Worm (Caenorhabditis elegans) whole organism, late embryonic: ENCODE results near the gene bec-1.

Experiments used
- C38D4.7 ChIP-seq: fragments of 200-800 bp; sonication (Bioruptor generic); optimal IDR thresholded peaks from 2 replicates; lab custom pipeline; 2018; ENCODE audit warnings: mild to moderate bottlenecking, missing genetic modification characterization, moderate library complexity, missing compliant biosample characterization
- F13H6.1 ChIP-seq: sonication (generic microtip); optimal IDR thresholded peaks from 2 replicates; lab custom pipeline; 2016; ENCODE audit warnings: missing genetic modification characterization, missing compliant biosample characterization
- K09A11.1 ChIP-seq: sonication (generic microtip); optimal IDR thresholded peaks from 2 replicates; lab custom pipeline; 2017; ENCODE audit warnings: antibody characterized with exemption, mild to moderate bottlenecking, missing genetic modification characterization, missing compliant biosample characterization; ENCODE audit not compliant: insufficient read depth
- Y22D7AL.16 ChIP-seq: sonication (generic microtip); optimal IDR thresholded peaks from 2 replicates; lab custom pipeline; 2016; ENCODE audit warnings: missing genetic modification characterization, missing compliant biosample characterization
- ama-1 ChIP-seq: fragments of 150-350 bp; optimal IDR thresholded peaks from 2 replicates; lab custom pipeline; 2014
- ceh-14 ChIP-seq: sonication (generic microtip); optimal IDR thresholded peaks from 2 replicates; lab custom pipeline; 2016; ENCODE audit warnings: missing genotype, missing genetic modification characterization, missing compliant biosample characterization
- ceh-18 ChIP-seq: sonication (generic microtip); optimal IDR thresholded peaks from 2 replicates; lab custom pipeline; 2016; ENCODE audit warnings: missing genetic modification characterization, missing compliant biosample characterization
- ceh-2 ChIP-seq: sonication (generic microtip); optimal IDR thresholded peaks from 2 replicates; lab custom pipeline; 2016; ENCODE audit warnings: missing genotype, missing genetic modification characterization, missing compliant biosample characterization
- ceh-22 ChIP-seq: sonication (generic microtip); optimal IDR thresholded peaks from 2 replicates; lab custom pipeline; 2017; ENCODE audit warnings: missing biosample characterization, missing genetic modification characterization
- ceh-24 ChIP-seq: sonication (generic microtip); optimal IDR thresholded peaks from 2 replicates; lab custom pipeline; 2016; ENCODE audit warnings: mild to moderate bottlenecking, missing genetic modification characterization, missing compliant biosample characterization
- ceh-30 ChIP-seq: fragments of 150-350 bp; optimal IDR thresholded peaks from 2 replicates; lab custom pipeline; 2014; ENCODE audit warnings: missing biosample characterization, missing genetic modification characterization
- ceh-31 ChIP-seq: sonication (generic microtip); optimal IDR thresholded peaks from 2 replicates; lab custom pipeline; 2016; ENCODE audit warnings: missing genetic modification characterization, missing compliant biosample characterization
- ceh-34 ChIP-seq: sonication (generic microtip); optimal IDR thresholded peaks from 2 replicates; lab custom pipeline; 2016; ENCODE audit warnings: mild to moderate bottlenecking, missing genetic modification characterization, missing compliant biosample characterization
- che-1 ChIP-seq: sonication (generic microtip); optimal IDR thresholded peaks from 2 replicates; lab custom pipeline; 2016; ENCODE audit warnings: mild to moderate bottlenecking, missing genetic modification characterization, missing compliant biosample characterization
- dve-1 ChIP-seq: sonication (generic microtip); optimal IDR thresholded peaks from 2 replicates; lab custom pipeline; 2017; ENCODE audit warnings: antibody characterized with exemption, mild to moderate bottlenecking, missing genetic modification characterization, missing compliant biosample characterization
- elt-2 ChIP-seq: sonication (generic microtip); optimal IDR thresholded peaks from 2 replicates; lab custom pipeline; 2016; ENCODE audit warnings: missing genetic modification reagents, missing genetic modification characterization, missing compliant biosample characterization
- fax-1 ChIP-seq: sonication (generic microtip); optimal IDR thresholded peaks from 2 replicates; lab custom pipeline; 2016; ENCODE audit warnings: missing genotype, missing genetic modification characterization, missing compliant biosample characterization
- hlh-30 ChIP-seq: sonication (generic microtip); optimal IDR thresholded peaks from 2 replicates; lab custom pipeline; 2017; ENCODE audit warnings: antibody characterized with exemption, missing genetic modification characterization, missing compliant biosample characterization; ENCODE audit not compliant: insufficient read depth
- hlh-6 ChIP-seq: sonication (generic microtip); optimal IDR thresholded peaks from 2 replicates; lab custom pipeline; 2016; ENCODE audit warnings: missing genotype, missing genetic modification characterization, missing compliant biosample characterization
- hlh-8 ChIP-seq: sonication (generic microtip); optimal IDR thresholded peaks from 2 replicates; lab custom pipeline; 2016; ENCODE audit warnings: missing genotype, missing genetic modification characterization, missing compliant biosample characterization
- lim-6 ChIP-seq: sonication (generic microtip); optimal IDR thresholded peaks from 2 replicates; lab custom pipeline; 2016; ENCODE audit warnings: missing genetic modification characterization, missing compliant biosample characterization
- mec-3 ChIP-seq: sonication (generic microtip); optimal IDR thresholded peaks from 2 replicates; lab custom pipeline; 2016; ENCODE audit warnings: borderline replicate concordance, missing genetic modification characterization, missing compliant biosample characterization
- nfya-1 ChIP-seq: sonication (generic microtip); optimal IDR thresholded peaks from 2 replicates; lab custom pipeline; 2017; ENCODE audit warnings: missing genetic modification characterization, mild to moderate bottlenecking, missing compliant biosample characterization, antibody characterized with exemption, moderate library complexity
- nhr-11 ChIP-seq: fragments of 150-350 bp; optimal IDR thresholded peaks from 2 replicates; lab custom pipeline; 2014; ENCODE audit warnings: missing biosample characterization, missing genetic modification characterization
- pag-3 ChIP-seq: sonication (generic microtip); optimal IDR thresholded peaks from 2 replicates; lab custom pipeline; 2016; ENCODE audit warnings: missing compliant biosample characterization, missing genetic modification characterization, borderline replicate concordance
- pax-1 ChIP-seq: fragments of 150-350 bp; optimal IDR thresholded peaks from 2 replicates; lab custom pipeline; 2014; ENCODE audit warnings: missing biosample characterization, missing genetic modification characterization
- pha-2 ChIP-seq: sonication (generic microtip); optimal IDR thresholded peaks from 2 replicates; lab custom pipeline; 2017; ENCODE audit warnings: mild to moderate bottlenecking, missing genetic modification characterization, missing compliant biosample characterization
- pha-4 ChIP-seq: fragments of 150-350 bp; optimal IDR thresholded peaks from 2 replicates; lab custom pipeline; 2018; ENCODE audit warnings: missing biosample characterization, missing genetic modification reagents, missing genetic modification characterization
- pqm-1 ChIP-seq: sonication (generic microtip); optimal IDR thresholded peaks from 2 replicates; lab custom pipeline; 2016; ENCODE audit warnings: missing genetic modification characterization, missing compliant biosample characterization
- ref-2 ChIP-seq: sonication (generic microtip); optimal IDR thresholded peaks from 2 replicates; lab custom pipeline; 2016; ENCODE audit warnings: missing genetic modification characterization, missing compliant biosample characterization
- sdc-2 ChIP-seq: sonication (generic microtip); optimal IDR thresholded peaks from 2 replicates; lab custom pipeline; 2016; ENCODE audit warnings: missing genotype, missing genetic modification characterization, missing compliant biosample characterization
- sox-2 ChIP-seq: fragments of 200-800 bp; sonication (Bioruptor generic); IDR thresholded peaks from 2 replicates; pipeline ENCODE4 v1.3.6; 2022; ENCODE audit warnings: missing genetic modification reagents, missing genetic modification characterization, missing compliant biosample characterization
- sox-4 ChIP-seq: sonication (generic microtip); optimal IDR thresholded peaks from 2 replicates; lab custom pipeline; 2017; ENCODE audit warnings: mild to moderate bottlenecking, missing genetic modification characterization, inconsistent platforms, missing compliant biosample characterization
- syd-9 ChIP-seq: sonication (generic microtip); optimal IDR thresholded peaks from 2 replicates; lab custom pipeline; 2016; ENCODE audit warnings: mild to moderate bottlenecking, missing genetic modification characterization, moderate library complexity, missing compliant biosample characterization
- tbx-2 ChIP-seq: sonication (generic microtip); optimal IDR thresholded peaks from 2 replicates; lab custom pipeline; 2016; ENCODE audit warnings: missing genetic modification characterization, missing compliant biosample characterization
- ttx-3 ChIP-seq: sonication (generic microtip); optimal IDR thresholded peaks from 2 replicates; lab custom pipeline; 2016; ENCODE audit warnings: missing genetic modification reagents, missing genetic modification characterization, missing compliant biosample characterization
- unc-3 ChIP-seq, 2 experiments: fragments of 200-800 bp in 1 of 2; sonication (Bioruptor generic) in 1 of 2; sonication (generic microtip) in 1 of 2; conservative IDR thresholded peaks in 1 of 2; optimal IDR thresholded peaks in 1 of 2; 2 replicates each; pipeline versions ENCODE4 v1.3.6 to Lab custom; 2016 to 2022; ENCODE audit warnings: missing compliant biosample characterization in 2 of 2, missing genetic modification characterization in 2 of 2, missing genetic modification reagents in 1 of 2
- unc-42 ChIP-seq: sonication (generic microtip); optimal IDR thresholded peaks from 2 replicates; lab custom pipeline; 2016; ENCODE audit warnings: missing genotype, missing genetic modification characterization, missing compliant biosample characterization
- unc-55 ChIP-seq: sonication (generic microtip); optimal IDR thresholded peaks from 2 replicates; lab custom pipeline; 2017; ENCODE audit warnings: missing biosample characterization, missing genetic modification reagents, missing genetic modification characterization
- ztf-16 ChIP-seq: sonication (generic microtip); optimal IDR thresholded peaks from 2 replicates; lab custom pipeline; 2017; ENCODE audit warnings: missing genetic modification characterization, missing compliant biosample characterization

bec-1 gene

DNA sequence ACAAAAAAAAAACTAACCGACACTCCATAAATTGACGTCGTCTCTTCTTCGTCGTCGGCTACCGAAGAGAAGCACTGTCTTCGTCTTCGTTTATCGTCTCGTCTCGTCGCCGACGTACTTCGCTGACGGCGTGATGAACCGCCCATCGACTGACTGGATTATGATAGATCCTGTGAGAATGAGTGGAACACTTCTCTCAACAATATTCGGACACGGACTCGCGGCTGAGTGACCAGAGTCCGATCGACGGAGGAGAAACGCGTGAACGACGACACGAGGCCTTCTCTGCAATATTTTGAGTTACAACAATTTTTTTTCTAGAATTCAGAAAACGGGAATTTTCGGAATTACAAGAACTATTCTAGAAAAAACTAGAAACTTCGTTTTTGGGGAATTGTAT lies 4.0 kb downstream of the bec-1 start, which contains the start of gene skn-1:
Gene skn-1, minus strand, starts transcription at position 146 of the 400 bp plus-strand sequence.
- no peak for TF ChIP-seq sox-4
- TF ChIP-seq hlh-8 (tag; lab: Kevin White, UChicago) = no peak
- TF ChIP-seq unc-42 (tag; lab: Kevin White, UChicago) = no peak
- TF ChIP-seq ztf-16 (tag; lab: Kevin White, UChicago) = no peak
- TF ChIP-seq unc-3 (GFP tag; conservative IDR thresholded peaks at IDR 0.05; lab: Robert Waterston, UW) = no peak
- no peak for TF ChIP-seq unc-3 (tag; optimal IDR thresholded peaks at IDR 0.05; lab: Kevin White, UChicago)
- TF ChIP-seq F13H6.1 = no peak
- no peak for TF ChIP-seq pha-2 (tag; lab: Kevin White, UChicago)
- TF ChIP-seq ttx-3 (tag; lab: Kevin White, UChicago) = no peak
- TF ChIP-seq ceh-24 (tag; lab: Kevin White, UChicago) = no peak
- TF ChIP-seq hlh-30 (tag; lab: Kevin White, UChicago) = no peak
- no peak for TF ChIP-seq C38D4.7 (GFP tag; lab: Kevin White, UChicago)
- no peak for TF ChIP-seq ceh-18 (tag; lab: Kevin White, UChicago)
- TF ChIP-seq ceh-22 (tag; lab: Kevin White, UChicago) = no peak

ce11 chrIV:5659461-5659860 lies 4.8 kb downstream of the bec-1 start:
- peak; percentile 75 for TF ChIP-seq elt-2 (tag; lab: Kevin White, UChicago)
- no peak for TF ChIP-seq pha-2 (tag; lab: Kevin White, UChicago)

- TF ChIP-seq ceh-2 (tag; lab: Kevin White, UChicago) (no peak), nfya-1 (tag; lab: Kevin White, UChicago) (no peak), ama-1 (lab: Kevin White, UChicago) (no peak), pax-1 (tag; lab: Kevin White, UChicago) (no peak), ceh-34 (no peak), Y22D7AL.16 (tag; lab: Kevin White, UChicago) (no peak), elt-2 (tag; lab: Kevin White, UChicago) (no peak), pqm-1 (tag; lab: Kevin White, UChicago) (no peak), ceh-31 (tag; lab: Kevin White, UChicago) (no peak), sox-2 (no peak), unc-42 (tag; lab: Kevin White, UChicago) (no peak), ceh-24 (tag; lab: Kevin White, UChicago) (no peak), dve-1 (tag; lab: Kevin White, UChicago) (no peak)
- TF ChIP-seq, all 69 proteins: peak for 0
Observed at ce11 chrIV:5658897-5659296, 5.3 kb downstream of the bec-1 start.

DNA sequence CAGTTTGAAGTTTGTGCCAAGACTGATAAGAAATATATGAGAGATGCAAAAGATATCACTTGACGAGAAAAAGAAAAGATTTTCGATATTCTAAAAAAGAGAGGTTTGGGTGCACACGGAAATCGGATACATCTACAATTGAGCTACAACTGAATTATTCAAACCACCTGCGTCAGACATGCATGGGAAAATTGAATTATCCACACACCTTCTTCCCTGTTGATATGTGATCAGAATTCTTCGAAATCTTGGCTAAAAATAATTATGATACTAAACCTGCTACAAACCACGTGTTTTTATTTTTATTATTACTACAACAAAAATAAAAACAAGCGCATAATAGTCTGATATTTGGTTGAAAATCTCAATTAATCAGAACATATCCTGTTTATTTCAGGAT lies 6.0 kb downstream of the bec-1 start:
- no peak for TF ChIP-seq ceh-14
- TF ChIP-seq ceh-31 (tag; lab: Kevin White, UChicago) = no peak
- TF ChIP-seq che-1 = no peak
- no peak for TF ChIP-seq pha-2 (tag; lab: Kevin White, UChicago)
- no peak for TF ChIP-seq hlh-6 (tag; lab: Kevin White, UChicago)
- no peak for TF ChIP-seq syd-9 (tag; lab: Kevin White, UChicago)
- TF ChIP-seq pag-3 (tag; lab: Kevin White, UChicago) = no peak

DNA sequence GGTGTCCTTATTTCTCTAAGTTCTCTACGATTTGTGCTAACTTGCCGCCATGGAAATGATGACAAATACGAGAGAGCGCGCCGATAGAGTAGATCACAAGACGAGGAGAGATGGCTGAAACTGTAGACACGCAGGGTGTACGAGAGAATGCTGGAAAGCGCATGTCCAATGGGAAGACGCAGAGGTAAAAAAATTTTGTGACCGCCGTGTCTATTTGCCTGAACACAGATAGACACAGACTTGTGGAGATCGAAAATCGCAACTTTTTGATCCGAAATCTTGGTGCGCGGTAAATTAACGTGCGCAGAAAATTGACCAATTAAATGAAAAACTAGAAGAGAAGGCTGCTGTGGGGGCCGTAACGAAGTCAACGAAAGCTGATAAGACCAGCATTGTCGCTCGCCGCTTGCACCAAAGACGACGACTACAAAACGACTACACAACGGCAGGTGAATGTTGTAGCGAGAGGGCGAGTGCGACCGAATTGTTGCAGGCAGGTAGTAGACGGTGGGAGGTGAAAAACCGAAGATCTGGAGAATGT lies 7.0 kb downstream of the bec-1 start:
- peak; percentile 79 for TF ChIP-seq nfya-1 (tag; lab: Kevin White, UChicago)
- no peak for TF ChIP-seq ceh-24 (tag; lab: Kevin White, UChicago)
- TF ChIP-seq mec-3 (tag; lab: Kevin White, UChicago) = no peak
- TF ChIP-seq ceh-18 (tag; lab: Kevin White, UChicago) = peak; percentile 71
- peak; percentile 34 for TF ChIP-seq ztf-16 (tag; lab: Kevin White, UChicago)
- peak; percentile 91 for TF ChIP-seq ceh-30 (tag; lab: Kevin White, UChicago)
- TF ChIP-seq unc-42 (tag; lab: Kevin White, UChicago) = peak; percentile 25
- TF ChIP-seq ceh-31 (tag; lab: Kevin White, UChicago) = peak; percentile 35
- peak; percentile 43 for TF ChIP-seq ceh-34
- TF ChIP-seq che-1 = no peak
- no peak for TF ChIP-seq pag-3 (tag; lab: Kevin White, UChicago)
- TF ChIP-seq F13H6.1 = peak; percentile 32
- TF ChIP-seq sox-4 = no peak
- peak; percentile 88 for TF ChIP-seq hlh-30 (tag; lab: Kevin White, UChicago)
- TF ChIP-seq ref-2 (tag; lab: Kevin White, UChicago) = peak; percentile 46
- no peak for TF ChIP-seq nhr-11 (tag; lab: Kevin White, UChicago)
- no peak for TF ChIP-seq C38D4.7 (GFP tag; lab: Kevin White, UChicago)
- no peak for TF ChIP-seq K09A11.1
- TF ChIP-seq tbx-2 = peak; percentile 50
- TF ChIP-seq unc-55 = peak; percentile 20
- TF ChIP-seq fax-1 = no peak
- no peak for TF ChIP-seq pha-4
- TF ChIP-seq elt-2 (tag; lab: Kevin White, UChicago) = peak; percentile 64
- TF ChIP-seq lim-6 (tag; lab: Kevin White, UChicago) = no peak
- TF ChIP-seq ceh-14 = peak; percentile 10
- TF ChIP-seq sdc-2 (tag; lab: Kevin White, UChicago) = no peak
